Fruit fly (Drosophila melanogaster) whole organism, prepupa: Measurements from ENCODE around the gene CG33111.

Experiments
- Blimp-1 ChIP-seq: fragments of 200-800 bp; sonication (Bioruptor generic); optimal IDR thresholded peaks from 3 replicates; lab custom pipeline; 2017; ENCODE audit warnings: missing biosample characterization, missing genetic modification characterization, mild to moderate bottlenecking, moderate library complexity, missing genetic modification reagents
- CG10631 ChIP-seq: fragments of 200-800 bp; sonication (Bioruptor generic); optimal IDR thresholded peaks from 2 replicates; lab custom pipeline; 2016; ENCODE audit warnings: missing biosample characterization, missing genetic modification characterization
- CG11294 ChIP-seq: fragments of 200-800 bp; sonication (Bioruptor generic); IDR thresholded peaks from 2 replicates; pipeline ENCODE4 v1.3.6; 2022; ENCODE audit warnings: missing biosample characterization, missing genetic modification characterization
- CG11902 ChIP-seq: fragments of 200-800 bp; sonication (Bioruptor generic); optimal IDR thresholded peaks from 3 replicates; lab custom pipeline; 2016; ENCODE audit warnings: missing biosample characterization, missing genetic modification characterization
- CG1621 ChIP-seq: fragments of 200-800 bp; sonication (Bioruptor generic); optimal IDR thresholded peaks from 3 replicates; lab custom pipeline; 2018; ENCODE audit warnings: missing biosample characterization, mild to moderate bottlenecking, missing genetic modification characterization
- CG32006 ChIP-seq: fragments of 200-800 bp; sonication (Bioruptor generic); optimal IDR thresholded peaks from 3 replicates; lab custom pipeline; 2017; ENCODE audit warnings: missing biosample characterization, mild to moderate bottlenecking, missing genetic modification characterization
- CG4318 ChIP-seq: fragments of 200-800 bp; sonication (Bioruptor generic); optimal IDR thresholded peaks from 3 replicates; lab custom pipeline; 2017; ENCODE audit warnings: missing biosample characterization, mild to moderate bottlenecking, missing genetic modification characterization
- CG6163 ChIP-seq: fragments of 200-800 bp; sonication (Bioruptor generic); IDR thresholded peaks from 3 replicates; pipeline ENCODE4 v1.3.6; 2022; ENCODE audit warnings: missing biosample characterization, missing genetic modification characterization
- CG6276 ChIP-seq: fragments of 200-800 bp; sonication (Bioruptor generic); optimal IDR thresholded peaks from 2 replicates; lab custom pipeline; 2017; ENCODE audit warnings: missing biosample characterization, mild to moderate bottlenecking, missing genetic modification characterization
- CG6808 ChIP-seq: fragments of 200-800 bp; sonication (Bioruptor generic); optimal IDR thresholded peaks from 3 replicates; lab custom pipeline; 2017; ENCODE audit warnings: missing biosample characterization, missing genetic modification characterization, mild to moderate bottlenecking, moderate library complexity, missing genetic modification reagents
- CG6854 ChIP-seq: fragments of 200-800 bp; sonication (Bioruptor generic); optimal IDR thresholded peaks from 2 replicates; lab custom pipeline; 2017; ENCODE audit warnings: missing biosample characterization, mild to moderate bottlenecking, missing genetic modification characterization
- CG8119 ChIP-seq: fragments of 200-800 bp; sonication (Bioruptor generic); IDR thresholded peaks from 3 replicates; pipeline ENCODE4 v1.3.6; 2022; ENCODE audit warnings: missing biosample characterization, missing genetic modification characterization
- CG8319 ChIP-seq: fragments of 200-800 bp; sonication (Bioruptor generic); optimal IDR thresholded peaks from 3 replicates; lab custom pipeline; 2016; ENCODE audit warnings: missing biosample characterization, missing genetic modification characterization
- CG9139 ChIP-seq: fragments of 200-800 bp; sonication (Bioruptor generic); optimal IDR thresholded peaks from 3 replicates; lab custom pipeline; 2017; ENCODE audit warnings: missing biosample characterization, mild to moderate bottlenecking, missing genetic modification characterization
- Eip78C ChIP-seq: fragments of 200-800 bp; sonication (Bioruptor generic); peaks from one replicate; lab custom pipeline; 2016; ENCODE audit warnings: missing biosample characterization, missing genetic modification characterization
- Ets21C ChIP-seq: fragments of 200-800 bp; sonication (Bioruptor generic); optimal IDR thresholded peaks from 3 replicates; lab custom pipeline; 2016; ENCODE audit warnings: missing biosample characterization, missing genetic modification characterization
- Ets96B ChIP-seq: fragments of 200-800 bp; optimal IDR thresholded peaks from 2 replicates; lab custom pipeline; 2019; ENCODE audit warnings: missing biosample characterization, mild to moderate bottlenecking, missing genetic modification characterization, moderate library complexity
- Gug ChIP-seq: fragments of 200-800 bp; sonication (Bioruptor generic); IDR thresholded peaks from 2 replicates; pipeline ENCODE4 v1.3.6; 2022; ENCODE audit warnings: missing biosample characterization, missing genetic modification characterization
- Lpt ChIP-seq: fragments of 200-800 bp; sonication (Bioruptor generic); optimal IDR thresholded peaks from 3 replicates; lab custom pipeline; 2016; ENCODE audit warnings: missing biosample characterization, missing genetic modification characterization
- OdsH ChIP-seq: fragments of 200-800 bp; sonication (Bioruptor generic); optimal IDR thresholded peaks from 3 replicates; lab custom pipeline; 2016; ENCODE audit warnings: missing biosample characterization, missing genetic modification characterization
- Smox ChIP-seq: fragments of 200-800 bp; sonication (Bioruptor generic); optimal IDR thresholded peaks from 3 replicates; lab custom pipeline; 2016; ENCODE audit warnings: missing biosample characterization, missing genetic modification characterization
- Sox102F ChIP-seq: fragments of 200-800 bp; sonication (Bioruptor generic); optimal IDR thresholded peaks from 2 replicates; lab custom pipeline; 2016; ENCODE audit warnings: missing biosample characterization, mild to moderate bottlenecking, missing genetic modification characterization
- Sox14 ChIP-seq: fragments of 200-800 bp; sonication (Bioruptor generic); optimal IDR thresholded peaks from 3 replicates; lab custom pipeline; 2016; ENCODE audit warnings: missing biosample characterization, missing genetic modification characterization
- Sox15 ChIP-seq: fragments of 200-800 bp; sonication (Bioruptor generic); optimal IDR thresholded peaks from 3 replicates; lab custom pipeline; 2016; ENCODE audit warnings: missing biosample characterization, missing genetic modification characterization
- achi ChIP-seq: fragments of 200-800 bp; sonication (Bioruptor generic); optimal IDR thresholded peaks from 3 replicates; lab custom pipeline; 2016; ENCODE audit warnings: missing biosample characterization, missing genetic modification characterization
- acj6 ChIP-seq: fragments of 200-800 bp; sonication (Bioruptor generic); optimal IDR thresholded peaks from 3 replicates; lab custom pipeline; 2016; ENCODE audit warnings: missing biosample characterization, missing genetic modification characterization
- dsx ChIP-seq: fragments of 200-800 bp; optimal IDR thresholded peaks from 3 replicates; lab custom pipeline; 2019; ENCODE audit warnings: missing biosample characterization, mild to moderate bottlenecking, missing genetic modification characterization, moderate library complexity; ENCODE audit not compliant: poor library complexity, severe bottlenecking
- eg ChIP-seq: fragments of 200-800 bp; sonication (Bioruptor generic); IDR thresholded peaks from 3 replicates; pipeline ENCODE4 v1.3.6; 2022; ENCODE audit warnings: missing biosample characterization, missing genetic modification characterization
- fd59A ChIP-seq: fragments of 200-800 bp; sonication (Bioruptor generic); optimal IDR thresholded peaks from 2 replicates; lab custom pipeline; 2017; ENCODE audit warnings: missing biosample characterization, mild to moderate bottlenecking, missing genetic modification characterization, missing genetic modification reagents
- fd85E ChIP-seq: fragments of 200-800 bp; sonication (Bioruptor generic); optimal IDR thresholded peaks from 3 replicates; lab custom pipeline; 2016; ENCODE audit warnings: missing biosample characterization, missing genetic modification characterization
- fkh ChIP-seq: fragments of 200-800 bp; sonication (Bioruptor generic); optimal IDR thresholded peaks from 3 replicates; lab custom pipeline; 2017; ENCODE audit warnings: missing biosample characterization, mild to moderate bottlenecking, missing genetic modification characterization, moderate library complexity
- net ChIP-seq: fragments of 200-800 bp; sonication (Bioruptor generic); optimal IDR thresholded peaks from 3 replicates; lab custom pipeline; 2016; ENCODE audit warnings: missing biosample characterization, missing genetic modification characterization
- pdm3 ChIP-seq: fragments of 200-800 bp; sonication (Bioruptor generic); optimal IDR thresholded peaks from 3 replicates; lab custom pipeline; 2016; ENCODE audit warnings: missing biosample characterization, missing genetic modification characterization
- salr ChIP-seq, 2 experiments: fragments of 200-800 bp; sonication (Bioruptor generic); optimal IDR thresholded peaks; 3 replicates each; lab custom pipeline; 2016 to 2018; ENCODE audit warnings: missing biosample characterization in 2 of 2, missing genetic modification characterization in 2 of 2, mild to moderate bottlenecking in 1 of 2
- ss ChIP-seq, 2 experiments: fragments of 200-800 bp; sonication (Bioruptor generic); optimal IDR thresholded peaks; 2 replicates in 1 of 2; 3 replicates in 1 of 2; lab custom pipeline; 2017 to 2018; ENCODE audit warnings: mild to moderate bottlenecking in 2 of 2, missing biosample characterization in 2 of 2, missing genetic modification characterization in 2 of 2, moderate library complexity in 1 of 2
- vri ChIP-seq: fragments of 200-800 bp; sonication (Bioruptor generic); optimal IDR thresholded peaks from 3 replicates; lab custom pipeline; 2016; ENCODE audit warnings: missing biosample characterization, mild to moderate bottlenecking, missing genetic modification characterization

CG33111 gene

DNA sequence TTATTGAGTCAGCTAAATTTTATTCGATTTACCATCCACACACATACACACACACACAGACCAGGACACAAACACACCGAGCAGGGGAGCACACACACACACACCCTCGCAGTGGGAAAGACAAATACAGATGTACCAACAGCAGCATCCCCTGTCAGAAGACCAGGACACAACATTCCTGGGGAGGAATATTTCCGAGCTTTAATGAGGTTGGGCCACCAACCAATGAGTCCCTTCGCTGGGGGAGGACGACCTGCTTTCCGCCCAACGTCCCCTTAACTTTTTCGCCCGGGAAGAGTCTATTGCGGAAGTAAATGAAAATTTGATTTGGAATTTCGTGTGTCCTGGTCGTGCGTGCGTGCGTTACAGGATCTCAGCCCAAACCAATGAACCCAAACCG is 8.1 kb upstream of the CG33111 start:
- no peak for TF ChIP-seq CG11294 (GFP tag; lab: Robert Waterston, UW)
- no peak for TF ChIP-seq acj6
- no peak for TF ChIP-seq fd85E (GFP tag; lab: Kevin White, UChicago)
- TF ChIP-seq CG6854 (GFP tag; lab: Kevin White, UChicago) = no peak
- no peak for TF ChIP-seq CG6808 (GFP tag; lab: Kevin White, UChicago)
- no peak for TF ChIP-seq CG9139 (GFP tag; lab: Kevin White, UChicago)
- no peak for TF ChIP-seq salr (GFP tag; optimal IDR thresholded peaks at IDR 0.05; lab: Kevin White, UChicago)
- TF ChIP-seq Ets21C = no peak
- TF ChIP-seq CG6163 (GFP tag; lab: Robert Waterston, UW) = no peak
- TF ChIP-seq dsx (GFP tag; lab: Kevin White, UChicago) = no peak
- no peak for TF ChIP-seq Gug (GFP tag; lab: Robert Waterston, UW)
- TF ChIP-seq OdsH (GFP tag; lab: Kevin White, UChicago) = no peak
- no peak for TF ChIP-seq eg
- TF ChIP-seq Blimp-1 = no peak
- TF ChIP-seq CG32006 = no peak

DNA sequence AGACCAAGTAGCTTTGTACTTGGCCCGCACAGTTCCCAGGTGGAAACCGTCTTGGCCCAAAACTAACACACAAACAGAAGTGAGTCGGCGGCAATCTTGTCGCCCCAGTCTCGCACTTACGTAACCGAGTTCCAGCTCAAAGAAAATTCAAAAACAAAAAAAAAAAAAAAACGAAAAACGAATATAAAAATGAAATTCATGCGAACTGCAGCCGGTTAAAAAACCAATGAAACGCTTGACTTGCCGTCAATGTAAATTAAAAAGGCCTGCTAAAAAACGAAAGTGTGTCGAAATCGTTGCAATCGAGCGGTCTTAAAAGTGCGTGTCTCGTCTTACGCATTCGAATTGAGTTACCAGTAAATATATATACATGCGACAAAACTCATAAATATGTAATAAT is 4.6 kb upstream of the CG33111 start:
- no peak for TF ChIP-seq CG11902 (GFP tag; lab: Kevin White, UChicago)
- TF ChIP-seq net (GFP tag; lab: Kevin White, UChicago) = peak; percentile 2
- no peak for TF ChIP-seq dsx (GFP tag; lab: Kevin White, UChicago)
- no peak for TF ChIP-seq achi
- TF ChIP-seq ss (GFP tag; optimal IDR thresholded peaks at IDR 0.05; lab: Kevin White, UChicago) = peak; percentile 0 to 77
- peak; percentile 63; the same call in 2 of the 3 replicates for TF ChIP-seq CG8119 (GFP tag; lab: Robert Waterston, UW)
- TF ChIP-seq vri (GFP tag; lab: Kevin White, UChicago) = peak; percentile 62
- no peak for TF ChIP-seq Sox14
- TF ChIP-seq CG6276 = peak; percentile 40
- no peak for TF ChIP-seq salr (GFP tag; optimal IDR thresholded peaks at IDR 0.05; lab: Kevin White, UChicago)
- TF ChIP-seq fkh (GFP tag; lab: Kevin White, UChicago) = no peak
- TF ChIP-seq CG8319 (GFP tag; lab: Kevin White, UChicago) = no peak
- TF ChIP-seq Ets96B (tag; lab: Kevin White, UChicago) = no peak
- no peak for TF ChIP-seq acj6
- TF ChIP-seq Gug (GFP tag; lab: Robert Waterston, UW) = no peak
- TF ChIP-seq CG1621 (tag; lab: Kevin White, UChicago) = no peak
- TF ChIP-seq CG6163 (GFP tag; lab: Robert Waterston, UW) = peak; percentile 43; the same call in 2 of the 3 replicates
- TF ChIP-seq CG4318 (GFP tag; lab: Kevin White, UChicago) = no peak
- peak; percentile 22 for TF ChIP-seq Sox102F
- no peak for TF ChIP-seq Lpt (GFP tag; lab: Kevin White, UChicago)
- TF ChIP-seq Blimp-1 = peak; percentile 84
- peak; percentile 51; the same call in 2 of the 3 replicates for TF ChIP-seq eg
- TF ChIP-seq Smox (GFP tag; lab: Kevin White, UChicago) = no peak
- TF ChIP-seq Eip78C (GFP tag; lab: Kevin White, UChicago) = peak; percentile 64

DNA sequence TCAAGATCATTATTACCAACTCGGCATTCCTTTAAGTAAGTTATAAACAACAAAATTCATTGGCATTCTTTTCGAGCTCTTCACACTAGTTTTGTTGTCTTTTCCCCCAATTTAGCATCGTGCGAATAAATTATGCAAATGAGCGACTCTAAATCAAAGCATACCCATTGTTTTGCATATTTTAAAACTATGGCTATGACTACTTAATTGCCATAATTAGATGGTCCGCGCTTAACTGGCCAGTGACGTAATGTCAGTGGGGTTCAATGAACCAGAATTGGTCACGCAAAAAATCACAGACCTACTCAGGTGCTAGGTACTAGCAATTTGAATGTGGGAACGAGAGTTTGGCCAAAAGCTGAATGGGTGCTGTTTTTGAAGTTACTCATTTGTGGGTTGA is 3.9 kb upstream of the CG33111 start:
- no peak for TF ChIP-seq CG9139 (GFP tag; lab: Kevin White, UChicago)
- TF ChIP-seq Ets96B (tag; lab: Kevin White, UChicago) = no peak
- TF ChIP-seq OdsH (GFP tag; lab: Kevin White, UChicago) = no peak
- no peak for TF ChIP-seq CG10631 (GFP tag; lab: Kevin White, UChicago)
- no peak for TF ChIP-seq net (GFP tag; lab: Kevin White, UChicago)
- TF ChIP-seq pdm3 (GFP tag; lab: Kevin White, UChicago) = no peak
- TF ChIP-seq fd59A = no peak
- no peak for TF ChIP-seq Sox102F
- TF ChIP-seq Sox14 = no peak
- no peak for TF ChIP-seq CG32006
- no peak for TF ChIP-seq CG8119 (GFP tag; lab: Robert Waterston, UW)
- no peak for TF ChIP-seq Sox15
